Fruit fly (Drosophila melanogaster): ENCODE data around the gene Rb97D.
A peak's percentile ranks its signal among the peaks of the same experiment; 100 is the strongest.

Gene Rb97D

DNA sequence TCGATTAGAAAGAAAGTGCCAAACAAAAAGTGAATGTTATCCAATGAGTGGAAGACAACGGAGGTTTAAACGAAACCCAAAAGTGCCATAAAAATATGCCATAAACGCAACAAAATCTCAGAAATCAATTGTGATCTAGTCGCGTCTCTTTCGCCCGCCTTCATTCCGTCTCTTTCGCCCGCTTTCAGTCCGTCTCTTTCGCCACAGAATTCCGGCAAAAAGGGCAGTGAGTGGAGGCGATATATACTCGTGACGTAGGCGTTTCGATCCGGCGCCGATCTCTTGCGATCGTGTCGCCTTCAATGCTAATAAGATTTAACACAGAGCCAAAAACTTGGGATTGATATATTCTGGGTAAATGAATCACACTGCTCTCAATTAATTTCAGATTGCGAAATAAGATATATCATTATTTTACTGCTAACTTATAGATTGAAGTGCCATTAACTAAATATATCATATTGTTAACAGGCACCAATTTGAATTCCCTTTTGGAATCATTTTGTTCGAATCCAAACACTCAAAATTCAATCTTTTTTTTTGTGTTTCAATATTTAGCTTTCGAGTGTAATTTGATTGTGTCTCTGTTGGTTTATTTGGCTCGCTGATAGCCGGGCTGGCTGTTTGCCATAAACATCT lies 12.7 kb upstream of the Rb97D start (continued):
- peak; percentile 42; the same call in 1 of the 3 replicates for TF ChIP-seq so (GFP tag; IDR thresholded peaks at IDR 0.05)
- no peak for TF ChIP-seq Atf-2 (GFP tag; optimal IDR thresholded peaks at IDR 0.05)
- TF ChIP-seq croc (GFP tag; conservative IDR thresholded peaks at IDR 0.05): no peak
- peak; percentile 67 for TF ChIP-seq unpg (GFP tag; optimal IDR thresholded peaks at IDR 0.05)
- peak; percentile 41 for TF ChIP-seq CG3847 (GFP tag; IDR thresholded peaks at IDR 0.05)
- peak; percentile 65 for TF ChIP-seq grau (tag; optimal IDR thresholded peaks at IDR 0.05)
- TF ChIP-seq knrl (GFP tag; IDR thresholded peaks at IDR 0.05; ENCODE audit: partially characterized antibody): no peak
- TF ChIP-seq kay (GFP tag; optimal IDR thresholded peaks at IDR 0.05): peak; percentile 11
- peak; percentile 70 for TF ChIP-seq CoRest (tag; optimal IDR thresholded peaks at IDR 0.05)
- TF ChIP-seq CG6654 (GFP tag; optimal IDR thresholded peaks at IDR 0.05): no peak
- no peak for TF ChIP-seq sima (GFP tag; optimal IDR thresholded peaks at IDR 0.05)
- peak; percentile 32 for TF ChIP-seq CG10267 (tag; optimal IDR thresholded peaks at IDR 0.05)
- TF ChIP-seq CG13624 (GFP tag; optimal IDR thresholded peaks at IDR 0.05): peak; percentile 65
- TF ChIP-seq CG31441 (GFP tag; IDR thresholded peaks at IDR 0.05): peak; percentile 56
- no peak for TF ChIP-seq ems (GFP tag; optimal IDR thresholded peaks at IDR 0.05)
- TF ChIP-seq CG8944 (GFP tag; optimal IDR thresholded peaks at IDR 0.05): no peak
- no peak for TF ChIP-seq sim (GFP tag; IDR thresholded peaks at IDR 0.05)
- no peak for TF ChIP-seq Adf1 (GFP tag; IDR thresholded peaks at IDR 0.05)
- TF ChIP-seq CG11456 (GFP tag; IDR thresholded peaks at IDR 0.05): no peak
- peak; percentile 15 for TF ChIP-seq CG6813 (GFP tag; optimal IDR thresholded peaks at IDR 0.05)
- peak; percentile 32 for TF ChIP-seq CG1603 (tag; optimal IDR thresholded peaks at IDR 0.05)
- TF ChIP-seq tup (GFP tag; optimal IDR thresholded peaks at IDR 0.05): no peak
- TF ChIP-seq slou (GFP tag; optimal IDR thresholded peaks at IDR 0.05): no peak
- peak; percentile 55 for TF ChIP-seq nmo (GFP tag; optimal IDR thresholded peaks at IDR 0.05)
- no peak for TF ChIP-seq emc (GFP tag; optimal IDR thresholded peaks at IDR 0.05)
- no peak for TF ChIP-seq CG5180 (GFP tag; optimal IDR thresholded peaks at IDR 0.05)
- peak; percentile 25 for TF ChIP-seq CG9437 (GFP tag; optimal IDR thresholded peaks at IDR 0.05)
- TF ChIP-seq NC2α (GFP tag; optimal IDR thresholded peaks at IDR 0.05): no peak
- peak; percentile 50 for TF ChIP-seq Vsx1 (GFP tag; optimal IDR thresholded peaks at IDR 0.05)
- peak; percentile 16 for TF ChIP-seq slp2 (GFP tag; optimal IDR thresholded peaks at IDR 0.05)
- peak; percentile 35 for TF ChIP-seq odd (GFP tag; optimal IDR thresholded peaks at IDR 0.05)
- TF ChIP-seq CG11723 (GFP tag; optimal IDR thresholded peaks at IDR 0.05): no peak
- TF ChIP-seq pan (optimal IDR thresholded peaks at IDR 0.05): no peak
- TF ChIP-seq pan (GFP tag; optimal IDR thresholded peaks at IDR 0.05 in 1 of 2, IDR thresholded peaks at IDR 0.05 in 1 of 2): peak in 1 of 2 experiments; percentile 62
- peak; percentile 50 for TF ChIP-seq CG12219 (GFP tag; optimal IDR thresholded peaks at IDR 0.05)
- peak; percentile 2 for TF ChIP-seq pho (GFP tag; optimal IDR thresholded peaks at IDR 0.05)
- TF ChIP-seq slbo (GFP tag; IDR thresholded peaks at IDR 0.05): peak; percentile 47; the same call in 1 of the 2 replicates
- TF ChIP-seq CG7786 (GFP tag; optimal IDR thresholded peaks at IDR 0.05): peak; percentile 27
- peak in 1 of 2 experiments; percentile 60 for TF ChIP-seq Eip74EF (GFP tag; optimal IDR thresholded peaks at IDR 0.05)
- TF ChIP-seq PHDP (tag; optimal IDR thresholded peaks at IDR 0.05): peak; percentile 54
- peak; percentile 70 for TF ChIP-seq Sox102F (GFP tag; optimal IDR thresholded peaks at IDR 0.05)
- TF ChIP-seq al (GFP tag; IDR thresholded peaks at IDR 0.05): peak; percentile 53; the same call in 1 of the 2 replicates
- peak; percentile 17 for TF ChIP-seq CG12155 (GFP tag; optimal IDR thresholded peaks at IDR 0.05)
- peak; percentile 53 for TF ChIP-seq CG18262 (tag; optimal IDR thresholded peaks at IDR 0.05)
- TF ChIP-seq nerfin-1 (tag; optimal IDR thresholded peaks at IDR 0.05): no peak
- peak; percentile 25 for TF ChIP-seq Ssrp (tag; optimal IDR thresholded peaks at IDR 0.05)
- TF ChIP-seq CG17568 (GFP tag; optimal IDR thresholded peaks at IDR 0.05): peak; percentile 7
- no peak for TF ChIP-seq Sin3A (optimal IDR thresholded peaks at IDR 0.05)
- no peak for TF ChIP-seq CG8765 (GFP tag; IDR thresholded peaks at IDR 0.05)
- peak; percentile 27 for TF ChIP-seq CG12769 (tag; optimal IDR thresholded peaks at IDR 0.05)
